Worm (Caenorhabditis elegans) whole organism, L4 larva: Measurements from ENCODE around the gene str-121.
A peak's percentile ranks its signal among the peaks of the same experiment; 100 is the strongest.
"Not testable (repeated sequence)": the region's sequence is repeated elsewhere in the genome, so short reads cannot be mapped to it uniquely, and the experiment has no call there.

Source experiments
- F37D6.2 ChIP-seq: sonication (generic microtip); optimal IDR thresholded peaks from 2 replicates; lab custom pipeline; 2016; ENCODE audit warnings: mild to moderate bottlenecking, missing genetic modification characterization, missing compliant biosample characterization
- F49E8.2 ChIP-seq: sonication (generic microtip); optimal IDR thresholded peaks from 2 replicates; lab custom pipeline; 2016; ENCODE audit warnings: missing compliant biosample characterization, mild to moderate bottlenecking, missing genetic modification characterization, borderline replicate concordance
- R02D3.7 ChIP-seq: fragments of 150-350 bp; sonication (generic microtip); optimal IDR thresholded peaks from 3 replicates; lab custom pipeline; 2014; ENCODE audit warnings: missing biosample characterization, missing genetic modification characterization
- T26A8.4 ChIP-seq: fragments of 200-800 bp; sonication (Bioruptor generic); IDR thresholded peaks from 2 replicates; pipeline ENCODE4 v1.3.6; 2022; ENCODE audit warnings: missing genetic modification characterization, missing compliant biosample characterization
- Y5F2A.4 ChIP-seq: fragments of 200-800 bp; sonication (Bioruptor generic); optimal IDR thresholded peaks from 2 replicates; lab custom pipeline; 2018; ENCODE audit warnings: mild to moderate bottlenecking, missing genetic modification characterization, missing compliant biosample characterization
- Y75B8A.6 ChIP-seq: fragments of 200-800 bp; sonication (Bioruptor generic); IDR thresholded peaks from 2 replicates; pipeline ENCODE4 v1.3.6; 2022; ENCODE audit warnings: missing genetic modification reagents, missing genetic modification characterization, missing compliant biosample characterization
- ZK546.5 ChIP-seq, 2 experiments: sonication (generic microtip); optimal IDR thresholded peaks; 2 replicates each; lab custom pipeline; 2017; ENCODE audit warnings: missing biosample characterization in 2 of 2, missing genetic modification characterization in 2 of 2
- aly-2 ChIP-seq: sonication (generic microtip); optimal IDR thresholded peaks from 2 replicates; lab custom pipeline; 2018; ENCODE audit warnings: missing biosample characterization, missing genetic modification characterization
- arid-1 ChIP-seq: fragments of 200-800 bp; sonication (Bioruptor generic); conservative IDR thresholded peaks from 2 replicates; pipeline ENCODE4 v1.3.6; 2022; ENCODE audit warnings: missing genetic modification reagents, missing genetic modification characterization, missing compliant biosample characterization
- attf-4 ChIP-seq: sonication (generic microtip); optimal IDR thresholded peaks from 3 replicates; lab custom pipeline; 2017; ENCODE audit warnings: missing biosample characterization, missing genetic modification characterization
- ceh-82 ChIP-seq: sonication (generic microtip); optimal IDR thresholded peaks from 2 replicates; lab custom pipeline; 2017; ENCODE audit warnings: missing biosample characterization, missing genetic modification characterization
- cey-2 ChIP-seq: sonication (generic microtip); optimal IDR thresholded peaks from 3 replicates; lab custom pipeline; 2017; ENCODE audit warnings: missing genetic modification characterization, mild to moderate bottlenecking, missing compliant biosample characterization, antibody characterized with exemption, borderline replicate concordance; ENCODE audit not compliant: insufficient read depth
- ctbp-1 ChIP-seq: fragments of 200-800 bp; sonication (Bioruptor generic); IDR thresholded peaks from 2 replicates; pipeline ENCODE4 v1.3.6; 2022; ENCODE audit warnings: missing genetic modification reagents, missing genetic modification characterization, missing compliant biosample characterization
- daf-16 ChIP-seq, 3 experiments: sonication (generic microtip); optimal IDR thresholded peaks; 2 replicates each; lab custom pipeline; 2016 to 2017; ENCODE audit warnings: missing genetic modification characterization in 3 of 3, missing genetic modification reagents in 3 of 3, mild to moderate bottlenecking in 2 of 3, missing compliant biosample characterization in 2 of 3, missing biosample characterization in 1 of 3, moderate library complexity in 1 of 3
- daf-19 ChIP-seq: fragments of 200-800 bp; sonication (Bioruptor generic); conservative IDR thresholded peaks from 2 replicates; pipeline ENCODE4 v1.3.6; 2022; ENCODE audit warnings: missing genetic modification characterization, missing compliant biosample characterization
- dmd-6 ChIP-seq: fragments of 200-800 bp; sonication (Bioruptor generic); IDR thresholded peaks from 2 replicates; pipeline ENCODE4 v1.3.6; 2022; ENCODE audit warnings: missing genetic modification reagents, missing genetic modification characterization, missing compliant biosample characterization
- dmd-8 ChIP-seq: fragments of 200-800 bp; sonication (Bioruptor generic); IDR thresholded peaks from 2 replicates; pipeline ENCODE4 v1.3.6; 2022; ENCODE audit warnings: missing genetic modification characterization, missing compliant biosample characterization
- dmd-9 ChIP-seq: fragments of 200-800 bp; sonication (Bioruptor generic); IDR thresholded peaks from 2 replicates; pipeline ENCODE4 v1.3.6; 2022; ENCODE audit warnings: missing genetic modification reagents, missing genetic modification characterization, missing compliant biosample characterization
- egl-27 ChIP-seq: sonication (generic microtip); optimal IDR thresholded peaks from 3 replicates; lab custom pipeline; 2017; ENCODE audit warnings: missing biosample characterization, missing genetic modification reagents, missing genetic modification characterization
- fkh-10 ChIP-seq: fragments of 150-350 bp; optimal IDR thresholded peaks from 2 replicates; lab custom pipeline; 2014; ENCODE audit warnings: missing biosample characterization, missing genetic modification reagents, missing genetic modification characterization
- hif-1 ChIP-seq, 2 experiments: sonication (generic microtip); optimal IDR thresholded peaks; 2 replicates each; lab custom pipeline; 2016 to 2017; ENCODE audit warnings: missing compliant biosample characterization in 2 of 2, missing genetic modification characterization in 2 of 2, missing genetic modification reagents in 2 of 2, missing genotype in 2 of 2, mild to moderate bottlenecking in 1 of 2
- hlh-30 ChIP-seq: sonication (generic microtip); optimal IDR thresholded peaks from 2 replicates; lab custom pipeline; 2017; ENCODE audit warnings: antibody characterized with exemption, mild to moderate bottlenecking, missing genetic modification characterization, missing compliant biosample characterization; ENCODE audit not compliant: insufficient read depth
- hmg-1.1 ChIP-seq: fragments of 200-800 bp; sonication (Bioruptor generic); IDR thresholded peaks from 2 replicates; pipeline ENCODE4 v1.3.6; 2022; ENCODE audit warnings: missing genetic modification reagents, missing genetic modification characterization, missing compliant biosample characterization
- lin-1 ChIP-seq: fragments of 200-800 bp; sonication (Bioruptor generic); IDR thresholded peaks from 2 replicates; pipeline ENCODE4 v1.3.6; 2022; ENCODE audit warnings: missing genetic modification reagents, missing genetic modification characterization, missing compliant biosample characterization
- lin-13 ChIP-seq: fragments of 150-350 bp; optimal IDR thresholded peaks from 2 replicates; lab custom pipeline; 2014; ENCODE audit warnings: missing biosample characterization, missing genetic modification reagents, missing genetic modification characterization
- lin-29 ChIP-seq: fragments of 200-800 bp; sonication (Bioruptor generic); IDR thresholded peaks from 2 replicates; pipeline ENCODE4 v1.3.6; 2022; ENCODE audit warnings: missing genetic modification reagents, missing genetic modification characterization, missing compliant biosample characterization
- lsy-2 ChIP-seq, 2 experiments: fragments of 150-350 bp in 1 of 2; sonication (generic microtip) in 1 of 2; optimal IDR thresholded peaks; 2 replicates each; lab custom pipeline; 2014 to 2017; ENCODE audit warnings: missing biosample characterization in 2 of 2, missing genetic modification characterization in 2 of 2
- mep-1 ChIP-seq: fragments of 150-350 bp; sonication (generic microtip); optimal IDR thresholded peaks from 3 replicates; lab custom pipeline; 2014; ENCODE audit warnings: missing biosample characterization, missing genetic modification characterization
- mes-2 ChIP-seq: sonication (generic microtip); optimal IDR thresholded peaks from 2 replicates; lab custom pipeline; 2016; ENCODE audit warnings: missing genotype, mild to moderate bottlenecking, missing genetic modification characterization, missing compliant biosample characterization; ENCODE audit not compliant: poor library complexity, severe bottlenecking
- nhr-102 ChIP-seq: sonication (generic microtip); optimal IDR thresholded peaks from 2 replicates; lab custom pipeline; 2016; ENCODE audit warnings: mild to moderate bottlenecking, missing genetic modification characterization, moderate library complexity, missing compliant biosample characterization
- nhr-25 ChIP-seq: sonication (generic microtip); optimal IDR thresholded peaks from 2 replicates; lab custom pipeline; 2017; ENCODE audit warnings: missing genetic modification characterization, mild to moderate bottlenecking, missing compliant biosample characterization, antibody characterized with exemption, moderate library complexity, borderline replicate concordance; ENCODE audit not compliant: insufficient read depth
- nhr-28 ChIP-seq: fragments of 150-350 bp; optimal IDR thresholded peaks from 2 replicates; lab custom pipeline; 2014; ENCODE audit warnings: missing biosample characterization, missing genetic modification characterization
- nhr-6 ChIP-seq: fragments of 150-350 bp; optimal IDR thresholded peaks from 2 replicates; lab custom pipeline; 2014; ENCODE audit warnings: missing biosample characterization, missing genetic modification characterization
- nhr-77 ChIP-seq: fragments of 150-350 bp; optimal IDR thresholded peaks from 2 replicates; lab custom pipeline; 2014; ENCODE audit warnings: missing biosample characterization, missing genetic modification characterization
- skn-1 ChIP-seq: fragments of 150-350 bp; optimal IDR thresholded peaks from 2 replicates; lab custom pipeline; 2014; ENCODE audit warnings: missing biosample characterization, missing genetic modification characterization
- snpc-1.2 ChIP-seq: fragments of 200-800 bp; sonication (Bioruptor generic); IDR thresholded peaks from 2 replicates; pipeline ENCODE4 v1.3.6; 2022; ENCODE audit warnings: missing genetic modification reagents, missing genetic modification characterization, missing compliant biosample characterization
- spr-3 ChIP-seq: fragments of 200-800 bp; sonication (Bioruptor generic); optimal IDR thresholded peaks from 2 replicates; lab custom pipeline; 2018; ENCODE audit warnings: mild to moderate bottlenecking, missing genetic modification characterization, missing compliant biosample characterization
- unc-39 ChIP-seq: sonication (generic microtip); optimal IDR thresholded peaks from 2 replicates; lab custom pipeline; 2017; ENCODE audit warnings: missing biosample characterization, missing genetic modification characterization
- vab-7 ChIP-seq: fragments of 200-800 bp; sonication (Bioruptor generic); IDR thresholded peaks from 2 replicates; pipeline ENCODE4 v1.3.6; 2022; ENCODE audit warnings: missing genetic modification reagents, missing genetic modification characterization, missing compliant biosample characterization
- zag-1 ChIP-seq: fragments of 150-350 bp; optimal IDR thresholded peaks from 2 replicates; lab custom pipeline; 2014; ENCODE audit warnings: missing biosample characterization, missing genetic modification characterization
- zfp-3 ChIP-seq: fragments of 200-800 bp; sonication (Bioruptor generic); conservative IDR thresholded peaks from 2 replicates; pipeline ENCODE4 v1.3.6; 2022; ENCODE audit warnings: missing genetic modification reagents, missing genetic modification characterization, missing compliant biosample characterization
- zip-2 ChIP-seq: fragments of 150-350 bp; optimal IDR thresholded peaks from 2 replicates; lab custom pipeline; 2014; ENCODE audit warnings: missing biosample characterization, missing genetic modification characterization
- ztf-7 ChIP-seq: fragments of 150-350 bp; optimal IDR thresholded peaks from 2 replicates; lab custom pipeline; 2014; ENCODE audit warnings: missing biosample characterization, missing genetic modification characterization

The str-121 gene

DNA sequence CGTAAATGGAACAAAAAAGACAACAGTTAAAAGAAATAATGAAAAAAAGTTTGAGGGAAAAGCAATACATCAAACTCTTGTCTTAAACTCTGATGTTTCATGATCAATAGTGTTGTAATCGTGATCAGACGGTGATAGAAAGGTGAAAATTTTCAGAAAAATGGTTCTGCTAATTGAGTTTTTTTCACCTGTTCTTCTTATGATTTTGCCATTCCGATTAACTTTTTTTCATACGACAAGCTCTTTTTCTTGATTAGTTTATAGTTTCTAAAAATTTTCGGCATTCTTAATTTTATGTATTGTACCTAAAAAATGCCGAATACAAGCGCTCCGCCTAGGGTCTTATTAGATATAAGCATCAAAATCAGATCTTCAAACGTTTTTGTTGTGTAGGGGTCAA is 38.8 kb downstream of the str-121 start:
- TF ChIP-seq zag-1 (tag; lab: Kevin White, UChicago): no peak
- no peak for TF ChIP-seq unc-39
- TF ChIP-seq mes-2 (tag; lab: Kevin White, UChicago): no peak
- TF ChIP-seq nhr-102 (tag; lab: Kevin White, UChicago): no peak
- no peak for TF ChIP-seq nhr-28 (tag; lab: Kevin White, UChicago)
- no peak for TF ChIP-seq arid-1 (GFP tag; lab: Robert Waterston, UW)
- TF ChIP-seq hlh-30 (tag; lab: Kevin White, UChicago): no peak
- TF ChIP-seq nhr-25 (tag; lab: Kevin White, UChicago): no peak
- TF ChIP-seq cey-2 (tag; lab: Kevin White, UChicago): no peak
- no peak for TF ChIP-seq dmd-9
- no peak for TF ChIP-seq aly-2 (tag; lab: Kevin White, UChicago)
- TF ChIP-seq F37D6.2 (tag; lab: Kevin White, UChicago): no peak
- TF ChIP-seq spr-3 (GFP tag; lab: Kevin White, UChicago): no peak
- TF ChIP-seq, all 104 proteins: peak for 0

DNA sequence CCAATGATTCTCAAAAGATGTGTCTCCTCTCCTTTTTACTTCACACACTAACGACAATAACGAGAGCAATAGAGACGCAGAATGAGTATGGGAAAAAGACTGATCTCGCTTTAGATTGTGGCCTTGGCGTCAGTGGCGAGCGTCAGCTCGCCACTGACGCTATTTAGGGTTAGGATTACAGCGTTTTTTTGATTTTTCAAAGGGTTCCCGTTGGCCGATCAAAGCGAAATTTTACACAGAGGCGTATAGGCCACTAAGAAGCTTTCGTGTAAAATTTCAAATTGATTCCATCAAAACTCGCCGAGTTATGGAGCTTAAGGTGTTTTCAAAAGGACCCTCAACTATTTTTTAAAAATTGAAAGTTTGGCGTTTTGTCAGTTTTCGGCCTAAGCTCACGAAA is 41.8 kb downstream of the str-121 start, which contains the start of gene DC2.5:
Gene DC2.5, minus strand, starts transcription at position 101 of the 400 bp plus-strand sequence.
- TF ChIP-seq lin-13 (GFP tag; lab: Kevin White, UChicago); vab-7 (GFP tag; lab: Robert Waterston, UW); daf-16 (GFP tag; optimal IDR thresholded peaks at IDR 0.05; lab: Kevin White, UChicago); daf-16 (tag; optimal IDR thresholded peaks at IDR 0.05; lab: Kevin White, UChicago): not testable (repeated sequence)

DNA sequence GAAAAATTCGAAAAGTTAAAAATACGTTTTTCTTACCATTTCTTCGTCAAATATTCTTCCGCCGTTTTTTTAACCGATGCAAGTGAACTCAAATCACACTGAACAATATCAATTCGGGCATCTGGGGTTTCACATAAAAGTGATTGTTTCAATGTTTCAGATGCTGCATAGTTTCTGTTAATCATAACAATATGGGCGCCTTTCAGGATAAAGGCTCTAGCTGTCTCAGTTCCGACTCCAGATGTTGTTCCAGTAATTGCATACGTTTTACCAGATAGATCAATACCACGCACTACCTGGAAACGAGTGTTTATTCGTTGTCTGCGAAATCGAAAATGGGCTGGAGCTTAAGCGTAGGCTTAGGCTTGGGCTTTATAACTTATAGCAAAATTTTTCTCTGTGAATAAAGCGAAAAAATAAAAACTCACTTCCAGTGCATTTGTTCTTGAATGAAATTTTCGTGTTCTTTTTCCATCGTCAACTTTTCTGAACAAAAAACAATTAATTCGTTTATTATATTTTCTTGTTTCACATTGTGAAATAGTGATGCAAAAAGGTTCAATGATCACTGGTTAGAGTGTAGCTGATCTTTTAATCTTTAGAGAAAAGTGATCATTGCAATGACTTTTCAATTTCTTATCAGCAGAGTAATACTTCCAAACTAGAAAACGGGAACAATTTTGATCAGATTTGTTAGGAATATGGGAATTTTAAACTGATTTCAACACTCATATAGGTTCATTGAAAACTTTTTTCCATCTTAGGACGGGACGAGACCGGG is 42.9 kb downstream of the str-121 start:
- no peak for TF ChIP-seq daf-19 (GFP tag; lab: Robert Waterston, UW)
- TF ChIP-seq lin-1: no peak
- TF ChIP-seq zfp-3 (GFP tag; lab: Robert Waterston, UW): no peak
- TF ChIP-seq ztf-7 (tag; lab: Kevin White, UChicago): peak; percentile 50
- no peak for TF ChIP-seq Y75B8A.6 (GFP tag; lab: Robert Waterston, UW)
- no peak for TF ChIP-seq dmd-8 (GFP tag; lab: Robert Waterston, UW)
- no peak for TF ChIP-seq skn-1 (tag; lab: Kevin White, UChicago)
- TF ChIP-seq F49E8.2 (tag; lab: Kevin White, UChicago): no peak
- no peak for TF ChIP-seq egl-27 (tag; lab: Kevin White, UChicago)
- no peak; the same call in 1 of the 2 replicates for TF ChIP-seq dmd-6
- TF ChIP-seq hlh-30 (tag; lab: Kevin White, UChicago): no peak
- no peak for TF ChIP-seq T26A8.4 (GFP tag; lab: Robert Waterston, UW)
- no peak for TF ChIP-seq dmd-9
- TF ChIP-seq fkh-10 (GFP tag; lab: Kevin White, UChicago): no peak
- no peak for TF ChIP-seq attf-4
- TF ChIP-seq ctbp-1 (GFP tag; lab: Robert Waterston, UW): no peak
- TF ChIP-seq unc-39: no peak
- TF ChIP-seq hmg-1.1: no peak
- peak in 1 of 2 experiments; percentile 46 for TF ChIP-seq lsy-2 (tag; optimal IDR thresholded peaks at IDR 0.05; lab: Kevin White, UChicago)
- TF ChIP-seq nhr-6 (tag; lab: Kevin White, UChicago): no peak
- no peak for TF ChIP-seq lin-29
- no peak for TF ChIP-seq F37D6.2 (tag; lab: Kevin White, UChicago)
- peak; percentile 60 for TF ChIP-seq mep-1 (tag; lab: Kevin White, UChicago)
- TF ChIP-seq daf-16 (GFP tag; optimal IDR thresholded peaks at IDR 0.05; lab: Kevin White, UChicago): no peak
- peak; percentile 70 for TF ChIP-seq daf-16 (tag; optimal IDR thresholded peaks at IDR 0.05; lab: Kevin White, UChicago)
- no peak for TF ChIP-seq nhr-77
- no peak for TF ChIP-seq R02D3.7 (tag; lab: Kevin White, UChicago)
- no peak for TF ChIP-seq Y5F2A.4 (GFP tag; lab: Kevin White, UChicago)
- no peak for TF ChIP-seq ceh-82 (tag; lab: Kevin White, UChicago)
- TF ChIP-seq snpc-1.2: no peak
- no peak for TF ChIP-seq nhr-25 (tag; lab: Kevin White, UChicago)
- no peak for TF ChIP-seq zip-2 (tag; lab: Kevin White, UChicago)
- TF ChIP-seq hif-1 (tag; optimal IDR thresholded peaks at IDR 0.05; lab: Kevin White, UChicago): no peak
- no peak for TF ChIP-seq ZK546.5 (tag; optimal IDR thresholded peaks at IDR 0.05; lab: Kevin White, UChicago)
- no peak for TF ChIP-seq vab-7 (GFP tag; lab: Robert Waterston, UW)
